Worm (Caenorhabditis elegans) whole organism, L4 larva: ENCODE results near the gene apc-11.

Experiments
- D1046.2 ChIP-seq: fragments of 200-800 bp; sonication (Bioruptor generic); IDR thresholded peaks from 2 replicates; pipeline ENCODE4 v1.3.6; 2022; ENCODE audit warnings: missing genetic modification characterization, missing compliant biosample characterization
- F26F4.8 ChIP-seq: fragments of 200-800 bp; sonication (Bioruptor generic); conservative IDR thresholded peaks from 2 replicates; pipeline ENCODE4 v1.3.6; 2022; ENCODE audit warnings: missing genetic modification characterization, missing compliant biosample characterization
- aha-1 ChIP-seq: fragments of 150-350 bp; peaks from one replicate; lab custom pipeline; 2014; ENCODE audit warnings: missing biosample characterization, missing genetic modification characterization
- ama-1 ChIP-seq: fragments of 150-350 bp; optimal IDR thresholded peaks from 2 replicates; lab custom pipeline; 2014; ENCODE audit warnings: inconsistent platforms, mixed read lengths
- ces-1 ChIP-seq: fragments of 150-350 bp; sonication (generic microtip); optimal IDR thresholded peaks from 4 replicates; lab custom pipeline; 2014; ENCODE audit warnings: missing biosample characterization, missing genetic modification reagents, missing genetic modification characterization
- dpl-1 ChIP-seq: fragments of 150-350 bp; optimal IDR thresholded peaks from 2 replicates; lab custom pipeline; 2014; ENCODE audit warnings: missing biosample characterization, missing genetic modification reagents, missing genetic modification characterization
- egl-27 ChIP-seq: sonication (generic microtip); optimal IDR thresholded peaks from 3 replicates; lab custom pipeline; 2017; ENCODE audit warnings: missing biosample characterization, missing genetic modification reagents, missing genetic modification characterization
- lin-13 ChIP-seq: fragments of 150-350 bp; optimal IDR thresholded peaks from 2 replicates; lab custom pipeline; 2014; ENCODE audit warnings: missing biosample characterization, missing genetic modification reagents, missing genetic modification characterization
- nhr-11 ChIP-seq: fragments of 150-350 bp; optimal IDR thresholded peaks from 2 replicates; lab custom pipeline; 2014; ENCODE audit warnings: missing biosample characterization, missing genetic modification characterization
- unc-39 ChIP-seq: sonication (generic microtip); optimal IDR thresholded peaks from 2 replicates; lab custom pipeline; 2017; ENCODE audit warnings: missing biosample characterization, missing genetic modification characterization
- ztf-7 ChIP-seq: fragments of 150-350 bp; optimal IDR thresholded peaks from 2 replicates; lab custom pipeline; 2014; ENCODE audit warnings: missing biosample characterization, missing genetic modification characterization

ce11 chrIII:4612334-4612953, 18.2 kb upstream of the apc-11 start, which contains the start of gene sel-2:
- TF ChIP-seq egl-27 (tag; lab: Kevin White, UChicago) (no peak), D1046.2 (no peak), nhr-11 (tag; lab: Kevin White, UChicago) (no peak), ama-1 (lab: Kevin White, UChicago) (no peak), dpl-1 (GFP tag; lab: Kevin White, UChicago) (no peak), F26F4.8 (GFP tag; lab: Robert Waterston, UW) (no peak), aha-1 (tag; lab: Kevin White, UChicago) (no peak), ces-1 (no peak), ztf-7 (tag; lab: Kevin White, UChicago) (no peak), unc-39 (tag; lab: Kevin White, UChicago) (no peak), lin-13 (GFP tag; lab: Kevin White, UChicago) (no peak)
